Worm (Caenorhabditis elegans) whole organism, L4/young adult: ENCODE measurements around the gene ugt-39.

Experiments used
- W03F9.2 ChIP-seq: fragments of 150-350 bp; optimal IDR thresholded peaks from 2 replicates; lab custom pipeline; 2014; ENCODE audit warnings: missing biosample characterization, missing genetic modification characterization
- him-1 ChIP-seq: sonication (generic microtip); optimal IDR thresholded peaks from 2 replicates; lab custom pipeline; 2016; ENCODE audit warnings: missing genotype, missing genetic modification reagents, missing genetic modification characterization, missing compliant biosample characterization

DNA sequence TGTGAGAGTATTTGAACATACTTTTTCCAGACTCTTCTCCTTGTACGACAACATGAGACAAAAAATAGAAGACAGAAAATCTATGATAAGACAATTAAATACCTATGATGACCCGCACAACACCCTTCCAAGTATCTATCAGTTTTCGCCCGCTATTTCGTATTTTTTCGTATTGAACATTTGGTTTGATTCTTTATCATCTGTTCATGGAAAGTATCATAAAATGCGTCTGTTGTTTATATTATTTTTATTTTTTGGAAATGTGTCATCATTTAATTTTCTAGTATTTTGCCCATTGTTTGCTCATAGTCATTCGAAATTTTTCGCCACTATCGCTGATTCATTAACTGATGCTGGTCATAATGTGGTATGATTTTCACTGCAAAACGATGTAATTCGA lies at the start of gene ugt-39:
- TF ChIP-seq W03F9.2 (tag; lab: Kevin White, UChicago): no peak
- TF ChIP-seq him-1 (tag; lab: Kevin White, UChicago): no peak
